Fruit fly (Drosophila melanogaster) Kc167 (cell line): Measurements from ENCODE around the gene CG18622.

ENCODE experiments used
- Myc ChIP-seq: fragments of >200 bp; optimal IDR thresholded peaks from 2 replicates; lab custom pipeline; 2017; ENCODE audit warnings: missing external identifiers
- Sin3A ChIP-seq: fragments of >200 bp; optimal IDR thresholded peaks from 2 replicates; lab custom pipeline; 2018; ENCODE audit warnings: missing external identifiers
- h ChIP-seq: fragments of >200 bp; optimal IDR thresholded peaks from 3 replicates; lab custom pipeline; 2018; ENCODE audit warnings: missing external identifiers
- insv ChIP-seq: fragments of >200 bp; optimal IDR thresholded peaks from 3 replicates; lab custom pipeline; 2018; ENCODE audit warnings: missing external identifiers
- psq ChIP-seq: fragments of >200 bp; optimal IDR thresholded peaks from 2 replicates; lab custom pipeline; 2017; ENCODE audit warnings: missing external identifiers
- ttk ChIP-seq: sonication (Bioruptor generic); optimal IDR thresholded peaks from 2 replicates; lab custom pipeline; 2017; ENCODE audit warnings: missing external identifiers

Gene CG18622

DNA sequence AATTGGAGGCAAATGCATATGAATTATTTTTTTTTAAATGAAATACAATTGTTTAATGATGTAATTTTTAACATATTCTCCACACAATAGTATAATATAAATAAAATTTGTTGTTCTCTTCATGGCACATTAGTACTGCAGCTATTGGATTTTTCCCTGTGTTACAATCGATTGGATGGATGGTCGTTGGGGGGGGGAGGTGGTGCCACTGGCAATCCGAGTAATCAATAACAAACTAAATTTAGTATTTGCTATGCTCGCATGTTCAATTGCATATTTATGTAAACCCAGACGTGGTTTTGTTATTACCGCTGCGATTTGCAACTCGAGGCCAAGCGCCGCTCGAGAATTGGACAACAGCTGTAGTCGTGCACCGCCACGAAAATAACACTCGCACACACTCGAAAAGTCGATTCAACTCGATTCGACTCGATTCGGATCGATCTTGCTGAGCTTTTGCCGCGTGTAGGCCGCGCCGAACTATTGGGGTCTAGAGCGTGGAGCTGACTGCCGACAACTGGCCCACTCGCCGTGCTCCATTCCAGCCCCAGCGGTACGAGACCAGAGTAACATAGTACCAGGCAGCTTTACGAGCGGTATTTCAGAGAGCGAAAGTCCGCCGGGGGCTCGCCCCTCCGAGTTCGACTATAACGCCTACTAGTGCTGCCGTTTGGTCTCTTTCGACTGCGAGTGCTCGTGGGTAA lies at the start of gene CG18622:
Gene CG18622, minus strand, starts transcription at position 513 of the 704 bp plus-strand sequence.
- TF ChIP-seq insv (lab: Kevin White, UChicago), result no peak
- no peak for TF ChIP-seq ttk (lab: Kevin White, UChicago)
- no peak for TF ChIP-seq psq (lab: Kevin White, UChicago)
- no peak for TF ChIP-seq Myc (lab: Kevin White, UChicago)
- TF ChIP-seq Sin3A (lab: Kevin White, UChicago), result no peak
- TF ChIP-seq h, result no peak

DNA sequence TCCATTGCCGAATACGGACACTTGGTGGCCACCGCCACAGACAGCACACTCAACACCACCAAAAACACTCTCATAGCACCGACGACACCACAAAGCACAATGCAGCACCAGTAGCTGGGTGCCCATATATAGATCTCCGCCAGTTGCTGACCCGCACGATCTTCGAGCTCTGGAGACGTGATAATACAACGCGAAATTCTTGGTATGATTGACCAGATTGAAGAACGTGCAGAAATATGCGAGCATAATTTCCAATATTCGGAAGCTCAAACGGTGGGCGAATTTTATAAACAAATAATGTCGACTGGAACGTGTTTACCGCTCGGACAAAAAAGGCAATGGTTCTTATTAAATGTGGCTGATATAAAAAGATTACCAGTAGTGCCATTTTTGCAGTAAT lies 48.4 kb upstream of the CG18622 start, which contains the start of gene CG4009:
Gene CG4009, minus strand, starts transcription at position 101 of the 400 bp plus-strand sequence.
- TF ChIP-seq Myc (lab: Kevin White, UChicago), result no peak
- no peak for TF ChIP-seq psq (lab: Kevin White, UChicago)
- TF ChIP-seq h, result no peak
- TF ChIP-seq Sin3A (lab: Kevin White, UChicago), result no peak
- no peak for TF ChIP-seq ttk (lab: Kevin White, UChicago)
- TF ChIP-seq insv (lab: Kevin White, UChicago), result no peak

DNA sequence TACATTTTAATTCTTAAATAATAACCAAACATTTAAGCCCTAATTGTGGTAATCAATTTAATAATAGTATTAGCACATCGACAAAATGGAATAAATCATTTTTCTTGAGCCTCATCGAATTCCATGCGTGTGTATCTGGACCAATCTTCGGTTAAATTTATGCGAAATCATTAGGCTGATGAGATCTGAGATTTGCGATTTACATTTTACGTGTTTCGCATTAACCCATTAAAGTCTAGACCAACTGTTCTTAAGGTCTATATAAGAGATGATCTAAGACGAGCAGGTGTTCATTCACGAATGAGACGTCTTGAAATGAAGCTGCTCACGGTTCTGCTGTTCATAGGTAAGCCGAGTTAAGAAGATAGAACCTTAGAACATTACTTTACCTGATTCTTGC lies 44.0 kb upstream of the CG18622 start, which contains the start of gene CG31268:
Gene CG31268, plus strand, starts transcription at position 301 of the 400 bp plus-strand sequence.
- TF ChIP-seq psq (lab: Kevin White, UChicago) (no peak), insv (lab: Kevin White, UChicago) (no peak), Myc (lab: Kevin White, UChicago) (no peak), h (no peak), ttk (lab: Kevin White, UChicago) (no peak), Sin3A (lab: Kevin White, UChicago) (no peak)

DNA sequence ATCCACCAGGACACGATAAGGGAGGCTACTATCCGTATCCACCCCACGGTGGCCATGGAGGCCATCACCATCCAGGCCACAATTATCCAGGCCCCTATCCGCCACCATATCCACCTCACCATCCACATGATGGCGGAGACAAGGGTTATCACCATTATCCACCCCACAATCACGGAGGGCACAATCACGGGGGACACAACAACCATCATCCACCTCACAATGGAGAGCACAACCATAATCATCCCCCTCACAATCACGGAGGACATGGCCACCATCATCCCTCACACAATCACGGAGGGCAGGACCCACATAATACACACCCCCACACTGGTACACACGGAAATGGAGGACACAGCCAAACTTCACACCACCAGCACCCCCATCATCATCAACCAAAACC lies 42.3 kb upstream of the CG18622 start:
- TF ChIP-seq h, result no peak
- no peak for TF ChIP-seq ttk (lab: Kevin White, UChicago)
- no peak for TF ChIP-seq insv (lab: Kevin White, UChicago)
- TF ChIP-seq Myc (lab: Kevin White, UChicago), result no peak
- no peak for TF ChIP-seq psq (lab: Kevin White, UChicago)

DNA sequence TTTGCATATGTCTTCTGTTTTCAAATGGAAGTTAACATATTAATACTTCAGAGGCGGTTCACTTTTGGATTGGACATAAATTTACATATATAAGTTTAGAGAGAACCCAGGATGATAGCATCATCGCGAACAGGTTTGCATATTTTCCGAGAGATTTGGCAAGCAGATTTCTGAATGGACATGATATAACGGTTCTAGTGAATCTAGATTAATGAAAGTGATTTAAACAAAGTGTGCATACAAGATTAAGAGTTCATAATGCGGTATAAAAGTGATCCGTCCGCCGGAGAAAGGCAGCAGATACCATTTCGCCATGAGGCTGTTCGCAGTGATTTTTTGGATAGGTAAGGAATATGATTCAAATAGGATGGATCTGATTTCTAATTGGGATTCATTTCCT lies 40.9 kb upstream of the CG18622 start, which contains the start of gene CG5225:
Gene CG5225, plus strand, starts transcription at position 301 of the 400 bp plus-strand sequence.
- no peak for TF ChIP-seq psq (lab: Kevin White, UChicago)
- TF ChIP-seq h, result no peak
- TF ChIP-seq insv (lab: Kevin White, UChicago), result no peak
- TF ChIP-seq Myc (lab: Kevin White, UChicago), result no peak
- TF ChIP-seq ttk (lab: Kevin White, UChicago), result no peak
- TF ChIP-seq Sin3A (lab: Kevin White, UChicago), result no peak

DNA sequence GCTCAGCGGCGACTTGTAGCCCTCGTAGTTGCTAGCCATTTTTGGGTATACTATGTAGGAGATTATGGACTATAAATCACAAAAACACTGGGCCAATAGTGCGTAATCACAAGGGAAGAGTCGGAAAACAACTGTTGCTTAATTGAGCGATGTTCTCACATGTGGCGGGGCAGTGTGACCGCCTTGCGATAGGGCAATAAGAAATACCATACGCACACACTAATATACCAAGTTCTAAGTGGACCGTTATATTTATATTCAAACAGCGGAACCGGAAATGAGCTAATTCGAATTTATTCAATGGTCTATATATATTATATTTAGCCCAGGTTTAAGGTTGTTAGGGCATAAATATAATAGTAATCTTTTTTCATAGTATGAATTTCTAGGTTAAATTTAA lies 33.4 kb upstream of the CG18622 start, which contains the start of gene Adsl:
Gene Adsl, minus strand, starts transcription at position 165 of the 400 bp plus-strand sequence.
- TF ChIP-seq psq (lab: Kevin White, UChicago) (no peak), insv (lab: Kevin White, UChicago) (no peak), h (no peak), ttk (lab: Kevin White, UChicago) (no peak), Sin3A (lab: Kevin White, UChicago) (no peak), Myc (lab: Kevin White, UChicago) (no peak)

DNA sequence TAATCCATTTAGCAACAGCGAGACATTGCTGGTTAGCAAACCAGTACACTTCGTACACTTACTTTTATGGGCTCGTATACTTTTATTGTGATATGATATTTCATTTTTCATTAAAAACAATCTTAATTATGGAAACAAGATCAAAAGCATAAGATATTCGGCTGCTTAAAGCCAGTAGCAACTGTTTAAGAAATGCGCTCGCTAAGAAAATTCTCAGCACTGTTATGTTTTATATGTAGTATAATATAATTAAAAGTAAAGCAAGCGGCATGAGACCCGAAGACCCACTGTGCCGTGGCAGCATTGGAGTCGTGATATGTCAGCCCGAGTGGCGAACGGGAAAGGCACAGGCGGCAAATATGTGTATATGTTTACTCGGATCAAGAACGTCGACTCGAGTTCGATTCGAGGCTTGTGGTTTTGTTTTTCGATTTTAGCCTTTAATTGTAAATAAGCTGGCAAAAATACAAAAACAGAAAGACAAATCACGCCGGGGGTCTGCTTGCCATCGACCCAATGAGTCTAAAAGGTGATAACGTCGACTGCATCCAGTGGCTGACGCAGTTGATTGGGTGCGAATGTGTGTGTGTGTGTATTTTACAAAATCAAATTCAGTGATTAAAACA lies 31.5 kb upstream of the CG18622 start:
- no peak for TF ChIP-seq h
- TF ChIP-seq Myc (lab: Kevin White, UChicago), result no peak
- no peak for TF ChIP-seq psq (lab: Kevin White, UChicago)
- no peak for TF ChIP-seq Sin3A (lab: Kevin White, UChicago)
- TF ChIP-seq insv (lab: Kevin White, UChicago), result no peak
- TF ChIP-seq ttk (lab: Kevin White, UChicago), result no peak

DNA sequence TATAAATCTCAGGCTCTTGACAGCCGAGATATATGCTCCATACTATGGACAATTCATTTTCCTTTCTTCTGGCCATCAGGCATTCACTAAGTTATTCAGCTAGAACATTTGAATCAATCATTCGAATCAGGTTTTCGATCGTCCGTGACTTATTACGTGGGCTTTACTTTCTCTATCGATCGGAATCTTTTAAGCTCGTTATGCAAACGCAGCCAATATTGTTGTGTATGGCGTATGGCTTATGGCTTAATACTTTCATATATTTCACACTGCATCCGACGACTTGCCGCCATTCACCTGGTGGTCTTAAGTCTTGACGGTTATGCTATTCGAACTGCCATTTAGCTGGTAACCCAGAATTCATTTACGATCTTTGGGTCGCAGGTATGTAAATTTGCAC lies 28.7 kb upstream of the CG18622 start:
- TF ChIP-seq psq (lab: Kevin White, UChicago) (no peak), Sin3A (lab: Kevin White, UChicago) (no peak), h (no peak), ttk (lab: Kevin White, UChicago) (no peak)

DNA sequence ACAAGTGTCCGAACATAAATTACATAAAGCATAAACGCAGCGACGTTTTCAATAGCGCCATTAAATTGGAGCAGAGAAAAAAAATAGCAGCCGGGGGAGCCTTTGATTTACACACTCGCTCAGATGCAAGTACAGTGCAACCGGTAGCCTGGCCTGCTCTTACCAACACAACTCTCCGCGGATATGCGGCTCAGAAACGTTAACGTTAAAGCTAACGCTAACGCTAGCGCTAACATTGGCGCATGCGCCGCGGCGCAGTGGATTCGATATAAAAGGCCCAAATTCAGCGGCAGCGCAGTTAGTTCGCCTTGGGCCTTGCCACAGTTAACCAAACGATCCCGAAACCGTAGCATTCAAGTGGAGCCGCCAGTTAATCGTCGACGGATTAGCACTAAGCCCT lies 26.7 kb upstream of the CG18622 start, which contains the start of gene Pxd:
Gene Pxd, plus strand, starts transcription at position 301 of the 400 bp plus-strand sequence.
- TF ChIP-seq h, result no peak
- TF ChIP-seq psq (lab: Kevin White, UChicago), result no peak
- no peak for TF ChIP-seq ttk (lab: Kevin White, UChicago)
- no peak for TF ChIP-seq Myc (lab: Kevin White, UChicago)
- TF ChIP-seq Sin3A (lab: Kevin White, UChicago), result no peak
- no peak for TF ChIP-seq insv (lab: Kevin White, UChicago)

DNA sequence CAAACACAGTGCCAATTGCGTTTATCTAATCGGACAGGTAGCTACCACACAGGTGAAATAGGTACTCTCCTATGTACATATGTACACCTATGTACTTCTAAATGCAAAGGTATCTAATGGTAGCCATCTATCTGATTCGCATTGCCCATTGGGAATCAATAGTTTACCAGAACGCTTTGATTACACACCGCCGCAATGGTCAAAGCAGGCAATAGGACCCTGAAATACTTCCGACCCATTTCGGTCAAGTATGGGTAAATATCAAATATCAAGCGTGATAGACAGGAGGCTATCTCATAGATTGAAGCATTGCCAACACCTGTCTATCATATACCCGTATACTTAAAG lies 21.1 kb upstream of the CG18622 start:
- TF ChIP-seq insv (lab: Kevin White, UChicago), result no peak
- no peak for TF ChIP-seq ttk (lab: Kevin White, UChicago)
- no peak for TF ChIP-seq Sin3A (lab: Kevin White, UChicago)
- no peak for TF ChIP-seq h
- no peak for TF ChIP-seq psq (lab: Kevin White, UChicago)
- TF ChIP-seq Myc (lab: Kevin White, UChicago), result no peak

DNA sequence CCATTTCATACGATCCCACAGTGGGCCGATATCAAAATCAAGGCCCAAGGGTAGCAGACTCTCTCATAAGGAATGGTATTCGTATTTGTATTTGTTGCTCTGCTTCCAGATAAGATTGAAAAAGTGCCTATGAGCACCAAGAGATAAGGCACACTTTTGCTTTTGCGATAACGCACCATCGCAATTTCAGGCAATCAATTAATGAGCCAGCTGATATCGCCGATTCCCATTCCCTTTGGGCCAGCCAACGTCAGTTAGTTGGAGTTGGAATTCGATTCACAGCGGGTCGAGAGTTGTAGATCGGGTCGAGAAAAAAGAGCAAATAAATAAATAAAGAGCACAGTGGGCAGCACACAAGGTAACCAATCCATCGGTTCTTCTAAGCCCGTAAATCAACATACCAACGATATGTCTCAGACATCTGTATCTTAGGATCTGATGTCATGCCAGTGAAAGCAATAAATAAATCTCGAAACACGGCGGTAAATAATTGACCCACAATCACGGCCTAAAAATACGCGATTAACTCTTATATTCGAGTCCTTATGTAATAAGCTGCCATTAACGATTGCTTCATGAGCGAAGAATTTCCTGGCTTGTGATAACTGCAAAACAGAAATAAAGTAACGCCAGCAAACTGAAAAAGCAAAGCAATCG lies 20.6 kb upstream of the CG18622 start, which contains the start of gene CG8907:
Gene CG8907, plus strand, starts transcription at position 252 of the 657 bp plus-strand sequence.
- TF ChIP-seq Sin3A (lab: Kevin White, UChicago), result no peak
- TF ChIP-seq h, result no peak
- TF ChIP-seq insv (lab: Kevin White, UChicago), result no peak
- no peak for TF ChIP-seq psq (lab: Kevin White, UChicago)
- TF ChIP-seq ttk (lab: Kevin White, UChicago), result no peak
- no peak for TF ChIP-seq Myc (lab: Kevin White, UChicago)
